Fruit fly (Drosophila melanogaster) whole organism, prepupa: ENCODE measurements around the gene Rab14.

Source experiments
- Blimp-1 ChIP-seq: fragments of 200-800 bp; sonication (Bioruptor generic); optimal IDR thresholded peaks from 3 replicates; lab custom pipeline; 2017; ENCODE audit warnings: missing biosample characterization, missing genetic modification characterization, mild to moderate bottlenecking, moderate library complexity, missing genetic modification reagents
- CG10669 ChIP-seq: fragments of 200-800 bp; sonication (Bioruptor generic); optimal IDR thresholded peaks from 3 replicates; lab custom pipeline; 2018; ENCODE audit warnings: missing biosample characterization, mild to moderate bottlenecking, missing genetic modification characterization, moderate library complexity
- CG11294 ChIP-seq: fragments of 200-800 bp; sonication (Bioruptor generic); IDR thresholded peaks from 2 replicates; pipeline ENCODE4 v1.3.6; 2022; ENCODE audit warnings: missing biosample characterization, missing genetic modification characterization
- CG15336 ChIP-seq: fragments of 200-800 bp; sonication (Bioruptor generic); IDR thresholded peaks from 2 replicates; pipeline ENCODE4 v1.3.6; 2022; ENCODE audit warnings: missing biosample characterization, missing genetic modification characterization
- CG1621 ChIP-seq: fragments of 200-800 bp; sonication (Bioruptor generic); optimal IDR thresholded peaks from 3 replicates; lab custom pipeline; 2018; ENCODE audit warnings: missing biosample characterization, mild to moderate bottlenecking, missing genetic modification characterization
- CG16779 ChIP-seq: fragments of 200-800 bp; sonication (Bioruptor generic); optimal IDR thresholded peaks from 3 replicates; lab custom pipeline; 2017; ENCODE audit warnings: missing biosample characterization, mild to moderate bottlenecking, missing genetic modification characterization
- CG3032 ChIP-seq: fragments of 200-800 bp; optimal IDR thresholded peaks from 2 replicates; lab custom pipeline; 2019; ENCODE audit warnings: missing biosample characterization, mild to moderate bottlenecking, missing genetic modification characterization, moderate library complexity
- CG31627 ChIP-seq: fragments of 200-800 bp; sonication (Bioruptor generic); optimal IDR thresholded peaks from 3 replicates; lab custom pipeline; 2016; ENCODE audit warnings: missing biosample characterization, missing genetic modification characterization
- CG32006 ChIP-seq: fragments of 200-800 bp; sonication (Bioruptor generic); optimal IDR thresholded peaks from 3 replicates; lab custom pipeline; 2017; ENCODE audit warnings: missing biosample characterization, mild to moderate bottlenecking, missing genetic modification characterization
- CG3919 ChIP-seq: fragments of 200-800 bp; sonication (Bioruptor generic); optimal IDR thresholded peaks from 3 replicates; lab custom pipeline; 2016; ENCODE audit warnings: missing biosample characterization, missing genetic modification characterization
- CG4318 ChIP-seq: fragments of 200-800 bp; sonication (Bioruptor generic); optimal IDR thresholded peaks from 3 replicates; lab custom pipeline; 2017; ENCODE audit warnings: missing biosample characterization, mild to moderate bottlenecking, missing genetic modification characterization
- CG6163 ChIP-seq: fragments of 200-800 bp; sonication (Bioruptor generic); IDR thresholded peaks from 3 replicates; pipeline ENCODE4 v1.3.6; 2022; ENCODE audit warnings: missing biosample characterization, missing genetic modification characterization
- CG6792 ChIP-seq: fragments of 200-800 bp; sonication (Bioruptor generic); optimal IDR thresholded peaks from 3 replicates; lab custom pipeline; 2016; ENCODE audit warnings: missing biosample characterization, missing genetic modification characterization
- CG6808 ChIP-seq: fragments of 200-800 bp; sonication (Bioruptor generic); optimal IDR thresholded peaks from 3 replicates; lab custom pipeline; 2017; ENCODE audit warnings: missing biosample characterization, missing genetic modification characterization, mild to moderate bottlenecking, moderate library complexity, missing genetic modification reagents
- CG6854 ChIP-seq: fragments of 200-800 bp; sonication (Bioruptor generic); optimal IDR thresholded peaks from 2 replicates; lab custom pipeline; 2017; ENCODE audit warnings: missing biosample characterization, mild to moderate bottlenecking, missing genetic modification characterization
- CG7368 ChIP-seq: fragments of 200-800 bp; sonication (Bioruptor generic); optimal IDR thresholded peaks from 3 replicates; lab custom pipeline; 2016; ENCODE audit warnings: missing biosample characterization, missing genetic modification characterization
- CG8119 ChIP-seq: fragments of 200-800 bp; sonication (Bioruptor generic); IDR thresholded peaks from 3 replicates; pipeline ENCODE4 v1.3.6; 2022; ENCODE audit warnings: missing biosample characterization, missing genetic modification characterization
- CG9139 ChIP-seq: fragments of 200-800 bp; sonication (Bioruptor generic); optimal IDR thresholded peaks from 3 replicates; lab custom pipeline; 2017; ENCODE audit warnings: missing biosample characterization, mild to moderate bottlenecking, missing genetic modification characterization
- Eip78C ChIP-seq: fragments of 200-800 bp; sonication (Bioruptor generic); peaks from one replicate; lab custom pipeline; 2016; ENCODE audit warnings: missing biosample characterization, missing genetic modification characterization
- Eip93F ChIP-seq: fragments of 200-800 bp; sonication (Bioruptor generic); optimal IDR thresholded peaks from 2 replicates; lab custom pipeline; 2016; ENCODE audit warnings: missing biosample characterization, mild to moderate bottlenecking, missing genetic modification characterization
- Ets96B ChIP-seq: fragments of 200-800 bp; optimal IDR thresholded peaks from 2 replicates; lab custom pipeline; 2019; ENCODE audit warnings: missing biosample characterization, mild to moderate bottlenecking, missing genetic modification characterization, moderate library complexity
- Gug ChIP-seq: fragments of 200-800 bp; sonication (Bioruptor generic); IDR thresholded peaks from 2 replicates; pipeline ENCODE4 v1.3.6; 2022; ENCODE audit warnings: missing biosample characterization, missing genetic modification characterization
- Hr38 ChIP-seq: sonication (Bioruptor generic); optimal IDR thresholded peaks from 2 replicates; lab custom pipeline; 2016; ENCODE audit warnings: missing biosample characterization, missing genetic modification characterization
- Hr39 ChIP-seq: fragments of 200-800 bp; sonication (Bioruptor generic); optimal IDR thresholded peaks from 2 replicates; lab custom pipeline; 2016; ENCODE audit warnings: missing biosample characterization, missing genetic modification characterization
- Hr4 ChIP-seq: fragments of 200-800 bp; sonication (Bioruptor generic); optimal IDR thresholded peaks from 3 replicates; lab custom pipeline; 2016; ENCODE audit warnings: missing biosample characterization, missing genetic modification characterization
- Lpt ChIP-seq: fragments of 200-800 bp; sonication (Bioruptor generic); optimal IDR thresholded peaks from 3 replicates; lab custom pipeline; 2016; ENCODE audit warnings: missing biosample characterization, missing genetic modification characterization
- Met ChIP-seq: fragments of 200-800 bp; sonication (Bioruptor generic); optimal IDR thresholded peaks from 3 replicates; lab custom pipeline; 2016; ENCODE audit warnings: missing biosample characterization, missing genetic modification characterization
- Smox ChIP-seq: fragments of 200-800 bp; sonication (Bioruptor generic); optimal IDR thresholded peaks from 3 replicates; lab custom pipeline; 2016; ENCODE audit warnings: missing biosample characterization, missing genetic modification characterization
- Sox14 ChIP-seq: fragments of 200-800 bp; sonication (Bioruptor generic); optimal IDR thresholded peaks from 3 replicates; lab custom pipeline; 2016; ENCODE audit warnings: missing biosample characterization, missing genetic modification characterization
- Sox15 ChIP-seq: fragments of 200-800 bp; sonication (Bioruptor generic); optimal IDR thresholded peaks from 3 replicates; lab custom pipeline; 2016; ENCODE audit warnings: missing biosample characterization, missing genetic modification characterization
- achi ChIP-seq: fragments of 200-800 bp; sonication (Bioruptor generic); optimal IDR thresholded peaks from 3 replicates; lab custom pipeline; 2016; ENCODE audit warnings: missing biosample characterization, missing genetic modification characterization
- acj6 ChIP-seq: fragments of 200-800 bp; sonication (Bioruptor generic); optimal IDR thresholded peaks from 3 replicates; lab custom pipeline; 2016; ENCODE audit warnings: missing biosample characterization, missing genetic modification characterization
- cyc ChIP-seq: fragments of 200-800 bp; sonication (Bioruptor generic); optimal IDR thresholded peaks from 3 replicates; lab custom pipeline; 2016; ENCODE audit warnings: missing biosample characterization, missing genetic modification characterization
- dsx ChIP-seq: fragments of 200-800 bp; optimal IDR thresholded peaks from 3 replicates; lab custom pipeline; 2019; ENCODE audit warnings: missing biosample characterization, mild to moderate bottlenecking, missing genetic modification characterization, moderate library complexity; ENCODE audit not compliant: poor library complexity, severe bottlenecking
- eg ChIP-seq: fragments of 200-800 bp; sonication (Bioruptor generic); IDR thresholded peaks from 3 replicates; pipeline ENCODE4 v1.3.6; 2022; ENCODE audit warnings: missing biosample characterization, missing genetic modification characterization
- fd59A ChIP-seq: fragments of 200-800 bp; sonication (Bioruptor generic); optimal IDR thresholded peaks from 2 replicates; lab custom pipeline; 2017; ENCODE audit warnings: missing biosample characterization, mild to moderate bottlenecking, missing genetic modification characterization, missing genetic modification reagents
- fd85E ChIP-seq: fragments of 200-800 bp; sonication (Bioruptor generic); optimal IDR thresholded peaks from 3 replicates; lab custom pipeline; 2016; ENCODE audit warnings: missing biosample characterization, missing genetic modification characterization
- fkh ChIP-seq: fragments of 200-800 bp; sonication (Bioruptor generic); optimal IDR thresholded peaks from 3 replicates; lab custom pipeline; 2017; ENCODE audit warnings: missing biosample characterization, mild to moderate bottlenecking, missing genetic modification characterization, moderate library complexity
- lz ChIP-seq: fragments of 200-800 bp; sonication (Bioruptor generic); optimal IDR thresholded peaks from 3 replicates; lab custom pipeline; 2016; ENCODE audit warnings: missing biosample characterization, missing genetic modification characterization
- pdm3 ChIP-seq: fragments of 200-800 bp; sonication (Bioruptor generic); optimal IDR thresholded peaks from 3 replicates; lab custom pipeline; 2016; ENCODE audit warnings: missing biosample characterization, missing genetic modification characterization
- salr ChIP-seq, 2 experiments: fragments of 200-800 bp; sonication (Bioruptor generic); optimal IDR thresholded peaks; 3 replicates each; lab custom pipeline; 2016 to 2018; ENCODE audit warnings: missing biosample characterization in 2 of 2, missing genetic modification characterization in 2 of 2, mild to moderate bottlenecking in 1 of 2
- ss ChIP-seq, 2 experiments: fragments of 200-800 bp; sonication (Bioruptor generic); optimal IDR thresholded peaks; 2 replicates in 1 of 2; 3 replicates in 1 of 2; lab custom pipeline; 2017 to 2018; ENCODE audit warnings: mild to moderate bottlenecking in 2 of 2, missing biosample characterization in 2 of 2, missing genetic modification characterization in 2 of 2, moderate library complexity in 1 of 2
- vri ChIP-seq: fragments of 200-800 bp; sonication (Bioruptor generic); optimal IDR thresholded peaks from 3 replicates; lab custom pipeline; 2016; ENCODE audit warnings: missing biosample characterization, mild to moderate bottlenecking, missing genetic modification characterization

Gene Rab14

dm6 chr2L:14350587-14350986, 4.4 kb upstream of the Rab14 start:
- TF ChIP-seq ss (GFP tag; optimal IDR thresholded peaks at IDR 0.05; lab: Kevin White, UChicago) (no peak), Eip78C (GFP tag; lab: Kevin White, UChicago) (peak; percentile 56)

dm6 chr2L:14351441-14352127, 3.4 kb upstream of the Rab14 start, which contains the start of gene CG43052:
Gene CG43052, plus strand, starts transcription at chr2L:14352077.
- TF ChIP-seq CG10669 (GFP tag; lab: Kevin White, UChicago) (no peak), dsx (GFP tag; lab: Kevin White, UChicago) (peak; percentile 98)

DNA sequence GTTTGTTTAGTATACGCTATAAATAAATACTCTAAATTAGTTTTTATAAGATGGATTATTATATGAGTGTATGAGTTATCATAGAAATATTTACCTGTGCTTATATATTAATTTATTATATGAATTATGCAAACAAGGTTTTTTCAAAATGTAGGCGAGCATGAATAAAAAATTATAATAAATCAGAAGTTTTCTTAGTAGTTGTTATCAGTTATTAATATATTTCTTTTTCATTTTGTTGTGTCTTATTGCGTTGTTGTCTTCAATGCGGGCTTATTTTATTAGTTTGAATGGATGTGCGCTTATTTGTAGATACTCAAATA, 868 bp downstream of the Rab14 start:
- TF ChIP-seq CG6808 (GFP tag; lab: Kevin White, UChicago) = no peak
- TF ChIP-seq CG32006 (GFP tag; lab: Kevin White, UChicago) = no peak
- no peak for TF ChIP-seq Eip93F (GFP tag; lab: Kevin White, UChicago)
- TF ChIP-seq CG11294 (GFP tag; lab: Robert Waterston, UW) = no peak
- peak; percentile 26 for TF ChIP-seq CG3032
- no peak for TF ChIP-seq Hr39
- peak; percentile 56 for TF ChIP-seq Eip78C (GFP tag; lab: Kevin White, UChicago)
- no peak for TF ChIP-seq Sox15
- TF ChIP-seq Met (GFP tag; lab: Kevin White, UChicago) = no peak
- TF ChIP-seq fkh (GFP tag; lab: Kevin White, UChicago) = no peak
- TF ChIP-seq Smox = no peak
- TF ChIP-seq CG6854 (GFP tag; lab: Kevin White, UChicago) = no peak
- no peak for TF ChIP-seq Lpt (GFP tag; lab: Kevin White, UChicago)
- TF ChIP-seq eg (GFP tag; lab: Robert Waterston, UW) = no peak
- no peak for TF ChIP-seq achi (GFP tag; lab: Kevin White, UChicago)
- no peak for TF ChIP-seq CG16779 (tag; lab: Kevin White, UChicago)
- TF ChIP-seq Hr38 = no peak
- TF ChIP-seq acj6 = peak; percentile 16
- no peak for TF ChIP-seq Sox14
- TF ChIP-seq Hr4 (GFP tag; lab: Kevin White, UChicago) = peak; percentile 33
- no peak for TF ChIP-seq fd59A
- TF ChIP-seq pdm3 = no peak
- no peak for TF ChIP-seq Ets96B (tag; lab: Kevin White, UChicago)
- no peak for TF ChIP-seq CG6792 (GFP tag; lab: Kevin White, UChicago)
- no peak for TF ChIP-seq CG1621 (tag; lab: Kevin White, UChicago)
- TF ChIP-seq Blimp-1 (GFP tag; lab: Kevin White, UChicago) = no peak
- TF ChIP-seq vri (GFP tag; lab: Kevin White, UChicago) = no peak
- no peak for TF ChIP-seq CG31627 (GFP tag; lab: Kevin White, UChicago)
- TF ChIP-seq CG8119 (GFP tag; lab: Robert Waterston, UW) = no peak
- peak; percentile 27 for TF ChIP-seq CG4318 (GFP tag; lab: Kevin White, UChicago)
- TF ChIP-seq lz = no peak
- no peak for TF ChIP-seq CG6163 (GFP tag; lab: Robert Waterston, UW)
- peak in 1 of 2 experiments; percentile 1 for TF ChIP-seq salr (GFP tag; optimal IDR thresholded peaks at IDR 0.05; lab: Kevin White, UChicago)
- no peak for TF ChIP-seq CG7368 (GFP tag; lab: Kevin White, UChicago)
- TF ChIP-seq cyc = no peak
- no peak for TF ChIP-seq Gug (GFP tag; lab: Robert Waterston, UW)
- no peak for TF ChIP-seq CG3919 (GFP tag; lab: Kevin White, UChicago)
- no peak for TF ChIP-seq fd85E (GFP tag; lab: Kevin White, UChicago)
- no peak for TF ChIP-seq CG9139 (GFP tag; lab: Kevin White, UChicago)
- no peak; the same call in 1 of the 2 replicates for TF ChIP-seq CG15336 (GFP tag; lab: Robert Waterston, UW)
